Fruit fly (Drosophila melanogaster): Measurements from ENCODE around the gene CG44261.

The CG44261 gene

DNA sequence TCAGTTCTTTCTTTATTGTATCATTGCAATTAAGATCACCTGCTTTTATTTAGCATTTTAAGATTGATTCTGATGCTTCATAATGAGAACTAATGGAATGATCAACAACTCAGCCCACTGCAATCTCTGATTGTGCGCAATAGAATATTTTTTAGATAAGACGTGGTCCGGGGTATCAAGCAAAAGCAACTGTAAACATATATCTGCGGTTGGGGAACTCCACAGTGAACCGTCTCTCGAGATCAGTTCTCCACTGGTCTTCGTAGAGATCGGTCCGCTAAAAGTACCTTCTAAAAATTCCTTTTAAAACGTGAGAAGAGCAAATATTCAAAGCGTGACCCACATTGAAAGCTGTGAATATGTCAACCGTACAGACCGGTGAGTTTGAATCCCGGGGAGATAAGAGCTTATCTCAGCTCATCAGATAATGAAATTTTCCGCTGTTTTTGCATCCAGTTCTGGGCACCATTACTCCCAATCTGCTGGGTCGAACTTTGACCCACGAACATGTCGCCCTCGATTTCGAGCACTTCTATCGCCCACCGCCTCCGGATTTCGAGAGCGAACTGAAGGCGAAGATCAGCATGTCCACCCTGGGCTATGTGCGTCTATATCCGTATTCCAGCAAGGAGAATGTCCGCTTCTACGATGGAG, 44.8 kb downstream of the CG44261 start, which contains the start of gene CG18473:
Gene CG18473, plus strand, starts transcription at position 240 of the 654 bp plus-strand sequence.
- no peak for TF ChIP-seq noc (tag; optimal IDR thresholded peaks at IDR 0.05)

DNA sequence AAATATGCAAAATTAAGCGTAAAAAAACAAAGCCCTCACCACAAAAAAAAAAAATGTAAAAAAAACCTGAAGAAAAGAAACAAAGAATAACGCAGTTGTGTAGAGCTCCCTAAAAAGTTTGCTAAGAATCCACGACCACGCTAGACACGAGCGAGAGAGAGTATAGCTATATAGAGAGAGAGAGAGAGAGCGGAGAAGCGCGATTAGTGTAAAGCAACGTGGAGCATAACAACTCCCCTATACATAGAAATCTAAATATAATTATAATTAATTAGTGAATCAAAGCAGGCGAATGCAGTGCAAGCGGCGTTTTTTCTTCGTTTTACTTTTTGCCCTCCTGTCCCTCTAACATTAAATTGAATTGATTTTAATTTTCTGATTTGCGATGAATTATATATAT, 48.6 kb downstream of the CG44261 start:
- no peak for TF ChIP-seq noc (tag; optimal IDR thresholded peaks at IDR 0.05)
